Worm (Caenorhabditis elegans) whole organism, L4 larva: ENCODE results near the gene F53C11.1.

Experiments
- F26F4.8 ChIP-seq: fragments of 200-800 bp; sonication (Bioruptor generic); conservative IDR thresholded peaks from 2 replicates; pipeline ENCODE4 v1.3.6; 2022; ENCODE audit warnings: missing genetic modification characterization, missing compliant biosample characterization
- F37D6.2 ChIP-seq: sonication (generic microtip); optimal IDR thresholded peaks from 2 replicates; lab custom pipeline; 2016; ENCODE audit warnings: mild to moderate bottlenecking, missing genetic modification characterization, missing compliant biosample characterization
- F44E2.7 ChIP-seq: fragments of 200-800 bp; sonication (Bioruptor generic); IDR thresholded peaks from 2 replicates; pipeline ENCODE4 v2.1.2; 2022; ENCODE audit warnings: missing genetic modification characterization, missing compliant biosample characterization
- T20F7.1 ChIP-seq: fragments of 200-800 bp; sonication (Bioruptor generic); optimal IDR thresholded peaks from 2 replicates; lab custom pipeline; 2018; ENCODE audit warnings: mild to moderate bottlenecking, missing genetic modification characterization, missing compliant biosample characterization
- Y105C5A.15 ChIP-seq: fragments of 200-800 bp; sonication (Bioruptor generic); IDR thresholded peaks from 2 replicates; pipeline ENCODE4 v1.3.6; 2022; ENCODE audit warnings: missing genetic modification characterization, missing compliant biosample characterization
- Y5F2A.4 ChIP-seq: fragments of 200-800 bp; sonication (Bioruptor generic); optimal IDR thresholded peaks from 2 replicates; lab custom pipeline; 2018; ENCODE audit warnings: mild to moderate bottlenecking, missing genetic modification characterization, missing compliant biosample characterization
- ZK337.2 ChIP-seq: fragments of 200-800 bp; sonication (Bioruptor generic); IDR thresholded peaks from 2 replicates; pipeline ENCODE4 v1.3.6; 2022; ENCODE audit warnings: missing genetic modification reagents, missing genetic modification characterization, missing compliant biosample characterization
- ZK546.5 ChIP-seq, 2 experiments: sonication (generic microtip); optimal IDR thresholded peaks; 2 replicates each; lab custom pipeline; 2017; ENCODE audit warnings: missing biosample characterization in 2 of 2, missing genetic modification characterization in 2 of 2
- aha-1 ChIP-seq: fragments of 150-350 bp; peaks from one replicate; lab custom pipeline; 2014; ENCODE audit warnings: missing biosample characterization, missing genetic modification characterization
- ceh-44 ChIP-seq: fragments of 200-800 bp; sonication (Bioruptor generic); IDR thresholded peaks from 2 replicates; pipeline ENCODE4 v1.3.6; 2022; ENCODE audit warnings: missing genetic modification reagents, missing genetic modification characterization, missing compliant biosample characterization
- ceh-62 ChIP-seq: sonication (generic microtip); optimal IDR thresholded peaks from 2 replicates; lab custom pipeline; 2017; ENCODE audit warnings: missing biosample characterization, missing genetic modification characterization
- ctbp-1 ChIP-seq: fragments of 200-800 bp; sonication (Bioruptor generic); IDR thresholded peaks from 2 replicates; pipeline ENCODE4 v1.3.6; 2022; ENCODE audit warnings: missing genetic modification reagents, missing genetic modification characterization, missing compliant biosample characterization
- daf-16 ChIP-seq, 3 experiments: sonication (generic microtip); optimal IDR thresholded peaks; 2 replicates each; lab custom pipeline; 2016 to 2017; ENCODE audit warnings: missing genetic modification characterization in 3 of 3, missing genetic modification reagents in 3 of 3, mild to moderate bottlenecking in 2 of 3, missing compliant biosample characterization in 2 of 3, missing biosample characterization in 1 of 3, moderate library complexity in 1 of 3
- daf-19 ChIP-seq: fragments of 200-800 bp; sonication (Bioruptor generic); conservative IDR thresholded peaks from 2 replicates; pipeline ENCODE4 v1.3.6; 2022; ENCODE audit warnings: missing genetic modification characterization, missing compliant biosample characterization
- dmd-6 ChIP-seq: fragments of 200-800 bp; sonication (Bioruptor generic); IDR thresholded peaks from 2 replicates; pipeline ENCODE4 v1.3.6; 2022; ENCODE audit warnings: missing genetic modification reagents, missing genetic modification characterization, missing compliant biosample characterization
- dpl-1 ChIP-seq: fragments of 150-350 bp; optimal IDR thresholded peaks from 2 replicates; lab custom pipeline; 2014; ENCODE audit warnings: missing biosample characterization, missing genetic modification reagents, missing genetic modification characterization
- dve-1 ChIP-seq: sonication (generic microtip); optimal IDR thresholded peaks from 2 replicates; lab custom pipeline; 2017; ENCODE audit warnings: antibody characterized with exemption, mild to moderate bottlenecking, missing genetic modification characterization, missing compliant biosample characterization; ENCODE audit not compliant: insufficient read depth
- fos-1 ChIP-seq: fragments of 150-350 bp; optimal IDR thresholded peaks from 2 replicates; lab custom pipeline; 2014; ENCODE audit warnings: missing biosample characterization, missing genetic modification characterization
- gei-8 ChIP-seq: fragments of 200-800 bp; sonication (Bioruptor generic); optimal IDR thresholded peaks from 2 replicates; lab custom pipeline; 2018; ENCODE audit warnings: mild to moderate bottlenecking, missing genetic modification characterization, missing compliant biosample characterization
- hlh-11 ChIP-seq: fragments of 200-800 bp; sonication (Bioruptor generic); optimal IDR thresholded peaks from 2 replicates; lab custom pipeline; 2018; ENCODE audit warnings: mild to moderate bottlenecking, missing genetic modification characterization, missing compliant biosample characterization
- hlh-30 ChIP-seq: sonication (generic microtip); optimal IDR thresholded peaks from 2 replicates; lab custom pipeline; 2017; ENCODE audit warnings: antibody characterized with exemption, mild to moderate bottlenecking, missing genetic modification characterization, missing compliant biosample characterization; ENCODE audit not compliant: insufficient read depth
- lin-29 ChIP-seq: fragments of 200-800 bp; sonication (Bioruptor generic); IDR thresholded peaks from 2 replicates; pipeline ENCODE4 v1.3.6; 2022; ENCODE audit warnings: missing genetic modification reagents, missing genetic modification characterization, missing compliant biosample characterization
- lsy-2 ChIP-seq, 2 experiments: fragments of 150-350 bp in 1 of 2; sonication (generic microtip) in 1 of 2; optimal IDR thresholded peaks; 2 replicates each; lab custom pipeline; 2014 to 2017; ENCODE audit warnings: missing biosample characterization in 2 of 2, missing genetic modification characterization in 2 of 2
- mdl-1 ChIP-seq, 2 experiments: fragments of 150-350 bp in 1 of 2; sonication (generic microtip) in 1 of 2; optimal IDR thresholded peaks; 2 replicates each; lab custom pipeline; 2014 to 2017; ENCODE audit warnings: missing biosample characterization in 2 of 2, missing genetic modification characterization in 2 of 2
- mdt-29 ChIP-seq: fragments of 200-800 bp; sonication (Bioruptor generic); IDR thresholded peaks from 2 replicates; pipeline ENCODE4 v1.3.6; 2022; ENCODE audit warnings: missing genetic modification reagents, missing genetic modification characterization, missing compliant biosample characterization
- mep-1 ChIP-seq: fragments of 150-350 bp; sonication (generic microtip); optimal IDR thresholded peaks from 3 replicates; lab custom pipeline; 2014; ENCODE audit warnings: missing biosample characterization, missing genetic modification characterization
- mxl-2 ChIP-seq: fragments of 200-800 bp; sonication (Bioruptor generic); conservative IDR thresholded peaks from 2 replicates; pipeline ENCODE4 v1.3.6; 2022; ENCODE audit warnings: missing genetic modification reagents, missing genetic modification characterization, missing compliant biosample characterization
- mxl-3 ChIP-seq: fragments of 200-800 bp; sonication (Bioruptor generic); optimal IDR thresholded peaks from 2 replicates; lab custom pipeline; 2018; ENCODE audit warnings: mild to moderate bottlenecking, missing genetic modification characterization, missing compliant biosample characterization
- nhr-10 ChIP-seq: fragments of 150-350 bp; optimal IDR thresholded peaks from 2 replicates; lab custom pipeline; 2014; ENCODE audit warnings: missing biosample characterization, missing genetic modification characterization
- nhr-111 ChIP-seq: fragments of 200-800 bp; sonication (Bioruptor generic); optimal IDR thresholded peaks from 2 replicates; lab custom pipeline; 2018; ENCODE audit warnings: mild to moderate bottlenecking, missing genetic modification characterization, missing compliant biosample characterization
- nhr-237 ChIP-seq: sonication (generic microtip); optimal IDR thresholded peaks from 2 replicates; lab custom pipeline; 2017; ENCODE audit warnings: missing biosample characterization, missing genetic modification characterization
- nhr-28 ChIP-seq: fragments of 150-350 bp; optimal IDR thresholded peaks from 2 replicates; lab custom pipeline; 2014; ENCODE audit warnings: missing biosample characterization, missing genetic modification characterization
- nhr-41 ChIP-seq: fragments of 200-800 bp; sonication (Bioruptor generic); IDR thresholded peaks from 2 replicates; pipeline ENCODE4 v1.3.6; 2022; ENCODE audit warnings: missing genetic modification reagents, missing genetic modification characterization, missing compliant biosample characterization
- nhr-48 ChIP-seq: sonication (generic microtip); optimal IDR thresholded peaks from 2 replicates; lab custom pipeline; 2016; ENCODE audit warnings: mild to moderate bottlenecking, missing genetic modification characterization, missing compliant biosample characterization
- nhr-76 ChIP-seq: fragments of 150-350 bp; optimal IDR thresholded peaks from 2 replicates; lab custom pipeline; 2014; ENCODE audit warnings: missing biosample characterization, missing genetic modification characterization
- nhr-77 ChIP-seq: fragments of 150-350 bp; optimal IDR thresholded peaks from 2 replicates; lab custom pipeline; 2014; ENCODE audit warnings: missing biosample characterization, missing genetic modification characterization
- php-3 ChIP-seq: fragments of 200-800 bp; sonication (Bioruptor generic); IDR thresholded peaks from 2 replicates; pipeline ENCODE4 v1.3.6; 2022; ENCODE audit warnings: missing genetic modification reagents, missing genetic modification characterization, missing compliant biosample characterization
- pqm-1 ChIP-seq: sonication (generic microtip); optimal IDR thresholded peaks from 2 replicates; lab custom pipeline; 2017; ENCODE audit warnings: missing biosample characterization, missing genetic modification characterization
- snpc-1.2 ChIP-seq: fragments of 200-800 bp; sonication (Bioruptor generic); IDR thresholded peaks from 2 replicates; pipeline ENCODE4 v1.3.6; 2022; ENCODE audit warnings: missing genetic modification reagents, missing genetic modification characterization, missing compliant biosample characterization
- snpc-4 ChIP-seq: fragments of 150-350 bp; optimal IDR thresholded peaks from 2 replicates; lab custom pipeline; 2014; ENCODE audit warnings: missing biosample characterization, missing genetic modification characterization
- tag-97 ChIP-seq: fragments of 200-800 bp; sonication (Bioruptor generic); IDR thresholded peaks from 2 replicates; pipeline ENCODE4 v1.3.6; 2022; ENCODE audit warnings: missing genetic modification characterization, missing compliant biosample characterization
- unc-130 ChIP-seq: sonication (generic microtip); optimal IDR thresholded peaks from 2 replicates; lab custom pipeline; 2016; ENCODE audit warnings: missing genetic modification reagents, missing genetic modification characterization, missing compliant biosample characterization
- unc-62 ChIP-seq, 3 experiments: fragments of 150-350 bp in 1 of 3; sonication (generic microtip); optimal IDR thresholded peaks in 2 of 3; peaks in 1 of 3; 1 replicate in 1 of 3; 2 replicates in 2 of 3; lab custom pipeline; 2014 to 2017; ENCODE audit warnings: missing biosample characterization in 3 of 3, missing genetic modification characterization in 3 of 3, missing genetic modification reagents in 3 of 3, missing genotype in 1 of 3
- zip-2 ChIP-seq: fragments of 150-350 bp; optimal IDR thresholded peaks from 2 replicates; lab custom pipeline; 2014; ENCODE audit warnings: missing biosample characterization, missing genetic modification characterization

F53C11.1 gene

ce11 chrV:13780902-13781301 lies 5.3 kb downstream of the F53C11.1 start:
- TF ChIP-seq unc-62 (GFP tag; optimal IDR thresholded peaks at IDR 0.05 in 1 of 2; lab: Kevin White, UChicago) (peak in 1 of 2 experiments; percentile 97), unc-62 (tag; optimal IDR thresholded peaks at IDR 0.05; lab: Kevin White, UChicago) (no peak), mdt-29 (GFP tag; lab: Robert Waterston, UW) (no peak)

- TF ChIP-seq hlh-11 (tag; lab: Kevin White, UChicago) (peak; percentile 20), fos-1 (tag; lab: Kevin White, UChicago) (no peak), pqm-1 (tag; lab: Kevin White, UChicago) (peak; percentile 12), daf-19 (GFP tag; lab: Robert Waterston, UW) (no peak), aha-1 (tag; lab: Kevin White, UChicago) (peak; percentile 95), snpc-4 (no peak), T20F7.1 (peak; percentile 28), hlh-30 (tag; lab: Kevin White, UChicago) (peak; percentile 23), ZK546.5 (tag; optimal IDR thresholded peaks at IDR 0.05; lab: Kevin White, UChicago) (no peak), nhr-28 (tag; lab: Kevin White, UChicago) (peak; percentile 95), nhr-41 (GFP tag; lab: Robert Waterston, UW) (no peak), dve-1 (peak; percentile 17), mep-1 (no peak), daf-16 (GFP tag; optimal IDR thresholded peaks at IDR 0.05; lab: Kevin White, UChicago) (no peak), daf-16 (tag; optimal IDR thresholded peaks at IDR 0.05; lab: Kevin White, UChicago) (peak; percentile 74), dmd-6 (GFP tag; lab: Robert Waterston, UW) (peak; percentile 56), nhr-77 (tag; lab: Kevin White, UChicago) (peak; percentile 55), nhr-10 (tag; lab: Kevin White, UChicago) (peak; percentile 19)
Observed at ce11 chrV:13782190-13782589, 6.6 kb downstream of the F53C11.1 start, which contains the start of gene decr-1.1. decr-1.1 (plus strand) TSS chrV:13782399.

ce11 chrV:13785767-13786166 lies 10.2 kb downstream of the F53C11.1 start:
- TF ChIP-seq aha-1 (tag; lab: Kevin White, UChicago) (peak; percentile 84), mxl-3 (GFP tag; lab: Kevin White, UChicago) (no peak), unc-62 (GFP tag; optimal IDR thresholded peaks at IDR 0.05 in 1 of 2; lab: Kevin White, UChicago) (peak in 1 of 2 experiments; percentile 51), unc-62 (tag; optimal IDR thresholded peaks at IDR 0.05; lab: Kevin White, UChicago) (no peak)

- TF ChIP-seq mdt-29 (GFP tag; lab: Robert Waterston, UW) (no peak), ceh-62 (tag; lab: Kevin White, UChicago) (no peak), nhr-76 (tag; lab: Kevin White, UChicago) (no peak), nhr-48 (tag; lab: Kevin White, UChicago) (peak; percentile 67), mdl-1 (tag; optimal IDR thresholded peaks at IDR 0.05; lab: Kevin White, UChicago) (no peak), Y105C5A.15 (GFP tag; lab: Robert Waterston, UW) (no peak), lsy-2 (tag; optimal IDR thresholded peaks at IDR 0.05; lab: Kevin White, UChicago) (peak in 1 of 2 experiments; percentile 86), unc-130 (GFP tag; lab: Kevin White, UChicago) (peak; percentile 3), ctbp-1 (GFP tag; lab: Robert Waterston, UW) (no peak), ZK337.2 (GFP tag; lab: Robert Waterston, UW) (no peak), mxl-2 (GFP tag; lab: Robert Waterston, UW) (no peak), tag-97 (no peak), nhr-237 (tag; lab: Kevin White, UChicago) (no peak), gei-8 (GFP tag; lab: Kevin White, UChicago) (no peak), nhr-111 (GFP tag; lab: Kevin White, UChicago) (no peak), hlh-11 (tag; lab: Kevin White, UChicago) (peak; percentile 77), F37D6.2 (tag; lab: Kevin White, UChicago) (no peak), php-3 (GFP tag; lab: Robert Waterston, UW) (no peak), Y5F2A.4 (no peak), nhr-28 (tag; lab: Kevin White, UChicago) (peak; percentile 74), F44E2.7 (no peak), nhr-41 (GFP tag; lab: Robert Waterston, UW) (no peak), ceh-44 (no peak), dpl-1 (GFP tag; lab: Kevin White, UChicago) (no peak), zip-2 (tag; lab: Kevin White, UChicago) (no peak), snpc-1.2 (no peak), F26F4.8 (GFP tag; lab: Robert Waterston, UW) (no peak), lin-29 (no peak)
Observed at ce11 chrV:13787225-13787898, 11.8 kb downstream of the F53C11.1 start, which contains the start of the genes F53C11.4 and F53C11.5. F53C11.4 (minus strand) TSS chrV:13787352. F53C11.5 (plus strand) TSS chrV:13787549.
